Fruit fly (Drosophila melanogaster) Kc167 (cell line): ENCODE measurements around the gene CG18745.

ENCODE experiments used
- h ChIP-seq: fragments of >200 bp; optimal IDR thresholded peaks from 3 replicates; lab custom pipeline; 2018; ENCODE audit warnings: missing external identifiers
- insv ChIP-seq: fragments of >200 bp; optimal IDR thresholded peaks from 3 replicates; lab custom pipeline; 2018; ENCODE audit warnings: missing external identifiers
- psq ChIP-seq: fragments of >200 bp; optimal IDR thresholded peaks from 2 replicates; lab custom pipeline; 2017; ENCODE audit warnings: missing external identifiers

DNA sequence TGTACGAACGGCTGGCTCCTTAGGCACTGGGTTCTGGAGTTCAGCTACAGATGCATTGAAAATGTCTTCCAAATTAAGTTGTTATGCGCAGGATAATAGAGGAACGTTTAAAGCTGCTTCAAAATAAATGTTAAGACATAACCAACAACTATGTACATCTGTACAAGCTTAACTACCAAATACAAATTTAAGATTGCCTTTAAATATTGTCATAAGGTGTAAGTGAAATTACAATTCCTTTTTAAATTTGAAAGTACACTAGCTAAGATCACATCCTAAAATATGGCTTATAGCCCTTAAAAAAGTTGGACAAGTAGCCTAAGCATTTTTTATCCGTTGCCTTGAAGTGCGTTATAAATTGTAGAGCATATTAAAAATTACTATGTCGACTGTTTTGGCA lies 25.6 kb upstream of the CG18745 start, which contains the start of gene CG31473:
- TF ChIP-seq h (lab: Kevin White, UChicago) (no peak), insv (lab: Kevin White, UChicago) (no peak), psq (no peak)
